Worm (Caenorhabditis elegans) whole organism, L2 larva: ENCODE measurements around the gene sru-12.

Source experiments
- ama-1 ChIP-seq: fragments of 150-350 bp; optimal IDR thresholded peaks from 2 replicates; lab custom pipeline; 2018; ENCODE audit warnings: inconsistent platforms
- crh-2 ChIP-seq: sonication (generic microtip); optimal IDR thresholded peaks from 2 replicates; lab custom pipeline; 2017; ENCODE audit warnings: missing biosample characterization, missing genetic modification characterization
- mdl-1 ChIP-seq, 2 experiments: fragments of 150-350 bp in 1 of 2; sonication (generic microtip) in 1 of 2; optimal IDR thresholded peaks; 2 replicates each; lab custom pipeline; 2017; ENCODE audit warnings: missing biosample characterization in 2 of 2, missing genetic modification characterization in 2 of 2
- ztf-4 ChIP-seq: fragments of 150-350 bp; optimal IDR thresholded peaks from 2 replicates; lab custom pipeline; 2014; ENCODE audit warnings: missing biosample characterization, missing genetic modification characterization

DNA sequence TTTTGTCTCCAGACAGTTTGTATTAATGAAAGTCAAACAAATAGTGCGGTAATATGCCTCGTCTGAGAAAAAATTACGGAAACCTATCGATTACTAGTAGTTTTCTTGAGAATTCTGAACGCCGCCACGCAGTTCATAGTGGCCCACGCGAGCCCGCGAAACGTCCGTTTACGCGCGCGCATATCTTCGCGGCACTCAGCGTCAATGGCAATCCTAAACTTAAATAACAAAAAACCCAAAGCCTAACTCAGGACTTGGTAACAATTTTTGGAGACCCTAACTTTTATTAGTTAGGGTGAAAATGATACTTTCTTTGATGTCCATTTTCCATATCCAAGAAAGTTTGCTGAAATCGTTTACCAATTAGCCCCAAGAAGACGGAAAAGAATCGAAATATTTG, 18.4 kb downstream of the sru-12 start:
- TF ChIP-seq crh-2 (tag; lab: Kevin White, UChicago): no peak
- TF ChIP-seq mdl-1 (tag; optimal IDR thresholded peaks at IDR 0.05; lab: Kevin White, UChicago): no peak
- TF ChIP-seq ama-1: no peak
- no peak for TF ChIP-seq ztf-4 (tag; lab: Kevin White, UChicago)
